Worm (Caenorhabditis elegans) whole organism, late embryonic: ENCODE data around the gene C06A12.8.

Experiments
- C08G9.2 ChIP-seq: sonication (generic microtip); optimal IDR thresholded peaks from 2 replicates; lab custom pipeline; 2016; ENCODE audit warnings: mild to moderate bottlenecking, missing genetic modification characterization, moderate library complexity, missing compliant biosample characterization
- F13H6.1 ChIP-seq: sonication (generic microtip); optimal IDR thresholded peaks from 2 replicates; lab custom pipeline; 2016; ENCODE audit warnings: missing genetic modification characterization, missing compliant biosample characterization
- K09A11.1 ChIP-seq: sonication (generic microtip); optimal IDR thresholded peaks from 2 replicates; lab custom pipeline; 2017; ENCODE audit warnings: antibody characterized with exemption, mild to moderate bottlenecking, missing genetic modification characterization, missing compliant biosample characterization; ENCODE audit not compliant: insufficient read depth
- ahr-1 ChIP-seq: sonication (generic microtip); optimal IDR thresholded peaks from 2 replicates; lab custom pipeline; 2016; ENCODE audit warnings: missing genetic modification characterization, missing compliant biosample characterization
- ceh-18 ChIP-seq: sonication (generic microtip); optimal IDR thresholded peaks from 2 replicates; lab custom pipeline; 2016; ENCODE audit warnings: missing genetic modification characterization, missing compliant biosample characterization
- ceh-19 ChIP-seq: fragments of 200-800 bp; sonication (Bioruptor generic); optimal IDR thresholded peaks from 2 replicates; lab custom pipeline; 2018; ENCODE audit warnings: mild to moderate bottlenecking, missing genetic modification characterization, missing compliant biosample characterization
- ceh-2 ChIP-seq: sonication (generic microtip); optimal IDR thresholded peaks from 2 replicates; lab custom pipeline; 2016; ENCODE audit warnings: missing genotype, missing genetic modification characterization, missing compliant biosample characterization
- ceh-24 ChIP-seq: sonication (generic microtip); optimal IDR thresholded peaks from 2 replicates; lab custom pipeline; 2016; ENCODE audit warnings: mild to moderate bottlenecking, missing genetic modification characterization, missing compliant biosample characterization
- ceh-31 ChIP-seq: sonication (generic microtip); optimal IDR thresholded peaks from 2 replicates; lab custom pipeline; 2016; ENCODE audit warnings: missing genetic modification characterization, missing compliant biosample characterization
- ceh-48 ChIP-seq: sonication (generic microtip); optimal IDR thresholded peaks from 2 replicates; lab custom pipeline; 2016; ENCODE audit warnings: missing genetic modification characterization, inconsistent platforms, missing compliant biosample characterization
- ceh-6 ChIP-seq: fragments of 200-800 bp; sonication (Bioruptor generic); optimal IDR thresholded peaks from 2 replicates; lab custom pipeline; 2018; ENCODE audit warnings: mild to moderate bottlenecking, missing genetic modification characterization, missing compliant biosample characterization
- ceh-9 ChIP-seq: sonication (generic microtip); optimal IDR thresholded peaks from 2 replicates; lab custom pipeline; 2016; ENCODE audit warnings: mild to moderate bottlenecking, missing genetic modification characterization, inconsistent platforms, missing compliant biosample characterization
- elt-4 ChIP-seq: sonication (generic microtip); optimal IDR thresholded peaks from 2 replicates; lab custom pipeline; 2016; ENCODE audit warnings: missing genetic modification characterization, missing compliant biosample characterization
- fax-1 ChIP-seq: sonication (generic microtip); optimal IDR thresholded peaks from 2 replicates; lab custom pipeline; 2016; ENCODE audit warnings: missing genotype, missing genetic modification characterization, missing compliant biosample characterization
- gmeb-2 ChIP-seq: sonication (generic microtip); optimal IDR thresholded peaks from 2 replicates; lab custom pipeline; 2016; ENCODE audit warnings: missing genetic modification characterization, inconsistent platforms, missing compliant biosample characterization
- hlh-13 ChIP-seq: fragments of 200-800 bp; sonication (Bioruptor generic); optimal IDR thresholded peaks from 2 replicates; lab custom pipeline; 2018; ENCODE audit warnings: mild to moderate bottlenecking, missing genetic modification characterization, missing compliant biosample characterization
- hlh-30 ChIP-seq: sonication (generic microtip); optimal IDR thresholded peaks from 2 replicates; lab custom pipeline; 2017; ENCODE audit warnings: antibody characterized with exemption, missing genetic modification characterization, missing compliant biosample characterization; ENCODE audit not compliant: insufficient read depth
- hlh-6 ChIP-seq: sonication (generic microtip); optimal IDR thresholded peaks from 2 replicates; lab custom pipeline; 2016; ENCODE audit warnings: missing genotype, missing genetic modification characterization, missing compliant biosample characterization
- hlh-8 ChIP-seq: sonication (generic microtip); optimal IDR thresholded peaks from 2 replicates; lab custom pipeline; 2016; ENCODE audit warnings: missing genotype, missing genetic modification characterization, missing compliant biosample characterization
- lim-6 ChIP-seq: sonication (generic microtip); optimal IDR thresholded peaks from 2 replicates; lab custom pipeline; 2016; ENCODE audit warnings: missing genetic modification characterization, missing compliant biosample characterization
- mec-3 ChIP-seq: sonication (generic microtip); optimal IDR thresholded peaks from 2 replicates; lab custom pipeline; 2016; ENCODE audit warnings: borderline replicate concordance, missing genetic modification characterization, missing compliant biosample characterization
- nhr-232 ChIP-seq: sonication (generic microtip); optimal IDR thresholded peaks from 2 replicates; lab custom pipeline; 2016; ENCODE audit warnings: missing genetic modification characterization, missing compliant biosample characterization
- odd-2 ChIP-seq: sonication (generic microtip); optimal IDR thresholded peaks from 2 replicates; lab custom pipeline; 2017; ENCODE audit warnings: antibody characterized with exemption, mild to moderate bottlenecking, missing genetic modification characterization, missing compliant biosample characterization
- pag-3 ChIP-seq: sonication (generic microtip); optimal IDR thresholded peaks from 2 replicates; lab custom pipeline; 2016; ENCODE audit warnings: missing compliant biosample characterization, missing genetic modification characterization, borderline replicate concordance
- pat-9 ChIP-seq: fragments of 200-800 bp; sonication (Bioruptor generic); optimal IDR thresholded peaks from 2 replicates; lab custom pipeline; 2018; ENCODE audit warnings: mild to moderate bottlenecking, missing genetic modification characterization, moderate library complexity, missing compliant biosample characterization
- pqm-1 ChIP-seq: sonication (generic microtip); optimal IDR thresholded peaks from 2 replicates; lab custom pipeline; 2016; ENCODE audit warnings: missing genetic modification characterization, missing compliant biosample characterization
- sdc-2 ChIP-seq: sonication (generic microtip); optimal IDR thresholded peaks from 2 replicates; lab custom pipeline; 2016; ENCODE audit warnings: missing genotype, missing genetic modification characterization, missing compliant biosample characterization
- tbx-2 ChIP-seq: sonication (generic microtip); optimal IDR thresholded peaks from 2 replicates; lab custom pipeline; 2016; ENCODE audit warnings: missing genetic modification characterization, missing compliant biosample characterization
- tbx-7 ChIP-seq: sonication (generic microtip); optimal IDR thresholded peaks from 2 replicates; lab custom pipeline; 2016; ENCODE audit warnings: missing genotype, missing genetic modification characterization, missing compliant biosample characterization
- ttx-3 ChIP-seq: sonication (generic microtip); optimal IDR thresholded peaks from 2 replicates; lab custom pipeline; 2016; ENCODE audit warnings: missing genetic modification reagents, missing genetic modification characterization, missing compliant biosample characterization
- unc-3 ChIP-seq, 2 experiments: fragments of 200-800 bp in 1 of 2; sonication (Bioruptor generic) in 1 of 2; sonication (generic microtip) in 1 of 2; conservative IDR thresholded peaks in 1 of 2; optimal IDR thresholded peaks in 1 of 2; 2 replicates each; pipeline versions ENCODE4 v1.3.6 to Lab custom; 2016 to 2022; ENCODE audit warnings: missing compliant biosample characterization in 2 of 2, missing genetic modification characterization in 2 of 2, missing genetic modification reagents in 1 of 2
- ztf-16 ChIP-seq: sonication (generic microtip); optimal IDR thresholded peaks from 2 replicates; lab custom pipeline; 2017; ENCODE audit warnings: missing genetic modification characterization, missing compliant biosample characterization

Gene C06A12.8

ce11 chrIV:17437038-17437437 lies at the start of gene C06A12.8:
C06A12.8 (plus strand) TSS chrIV:17437338.
- TF ChIP-seq pat-9 (no peak), ahr-1 (tag; lab: Kevin White, UChicago) (no peak), tbx-7 (tag; lab: Kevin White, UChicago) (no peak), ceh-6 (GFP tag; lab: Kevin White, UChicago) (no peak), tbx-2 (tag; lab: Kevin White, UChicago) (no peak), C08G9.2 (tag; lab: Kevin White, UChicago) (no peak), mec-3 (tag; lab: Kevin White, UChicago) (no peak), ceh-18 (tag; lab: Kevin White, UChicago) (no peak)
- TF ChIP-seq, all 69 proteins: peak for 0

- TF ChIP-seq hlh-13 (GFP tag; lab: Kevin White, UChicago) (no peak), K09A11.1 (tag; lab: Kevin White, UChicago) (no peak), lim-6 (tag; lab: Kevin White, UChicago) (no peak), ceh-24 (tag; lab: Kevin White, UChicago) (no peak), tbx-2 (tag; lab: Kevin White, UChicago) (no peak), ceh-2 (no peak), ceh-31 (tag; lab: Kevin White, UChicago) (no peak), sdc-2 (no peak), ahr-1 (tag; lab: Kevin White, UChicago) (no peak), pat-9 (no peak), unc-3 (GFP tag; conservative IDR thresholded peaks at IDR 0.05; lab: Robert Waterston, UW) (no peak), unc-3 (tag; optimal IDR thresholded peaks at IDR 0.05; lab: Kevin White, UChicago) (no peak), elt-4 (tag; lab: Kevin White, UChicago) (no peak), F13H6.1 (tag; lab: Kevin White, UChicago) (no peak), ztf-16 (tag; lab: Kevin White, UChicago) (no peak), hlh-8 (tag; lab: Kevin White, UChicago) (no peak), fax-1 (tag; lab: Kevin White, UChicago) (no peak)
These were observed 49.6 kb upstream of the C06A12.8 start, which contains the start of gene T02D1.8 for ce11 chrIV:17387442-17387967. T02D1.8 (minus strand) TSS chrIV:17387492.

- TF ChIP-seq ceh-9 (tag; lab: Kevin White, UChicago) (no peak), hlh-30 (tag; lab: Kevin White, UChicago) (no peak), gmeb-2 (tag; lab: Kevin White, UChicago) (no peak), pag-3 (tag; lab: Kevin White, UChicago) (no peak), ceh-2 (no peak), hlh-6 (tag; lab: Kevin White, UChicago) (no peak), nhr-232 (tag; lab: Kevin White, UChicago) (no peak), odd-2 (tag; lab: Kevin White, UChicago) (no peak), unc-3 (GFP tag; conservative IDR thresholded peaks at IDR 0.05; lab: Robert Waterston, UW) (no peak), unc-3 (tag; optimal IDR thresholded peaks at IDR 0.05; lab: Kevin White, UChicago) (no peak), ceh-19 (GFP tag; lab: Kevin White, UChicago) (no peak)
These were observed 41.2 kb upstream of the C06A12.8 start, which contains the start of gene sru-15 for ce11 chrIV:17395910-17396309. sru-15 (plus strand) TSS chrIV:17396210.

- TF ChIP-seq fax-1 (tag; lab: Kevin White, UChicago) = no peak
- no peak for TF ChIP-seq pqm-1 (tag; lab: Kevin White, UChicago)
- no peak for TF ChIP-seq hlh-6 (tag; lab: Kevin White, UChicago)
- no peak for TF ChIP-seq ceh-48 (tag; lab: Kevin White, UChicago)
- no peak for TF ChIP-seq ttx-3 (tag; lab: Kevin White, UChicago)
- TF ChIP-seq ceh-9 (tag; lab: Kevin White, UChicago) = no peak
- no peak for TF ChIP-seq lim-6 (tag; lab: Kevin White, UChicago)
- TF ChIP-seq tbx-2 (tag; lab: Kevin White, UChicago) = no peak
These were observed 37.7 kb upstream of the C06A12.8 start, which contains the start of gene T02D1.4 for ce11 chrIV:17399455-17399854. T02D1.4 (plus strand) TSS chrIV:17399755.
